Fruit fly (Drosophila melanogaster) whole organism, embryonic: ENCODE data around the gene CG15530.

Experiments
- Atf-2 ChIP-seq: fragments of 200-800 bp; sonication (Bioruptor generic); optimal IDR thresholded peaks from 2 replicates; lab custom pipeline; 2016; ENCODE audit warnings: missing biosample characterization, missing genetic modification characterization
- Bteb2 ChIP-seq: fragments of 200-800 bp; sonication (Bioruptor generic); optimal IDR thresholded peaks from 2 replicates; lab custom pipeline; 2016; ENCODE audit warnings: missing biosample characterization, missing genetic modification characterization
- C15 ChIP-seq: fragments of 200-800 bp; sonication (Bioruptor generic); IDR thresholded peaks from 3 replicates; pipeline ENCODE4 v1.3.6; 2022; ENCODE audit warnings: missing biosample characterization, missing genetic modification characterization
- CG11247 ChIP-seq: fragments of 200-800 bp; sonication (Bioruptor generic); IDR thresholded peaks from 2 replicates; pipeline ENCODE4 v1.3.6; 2022; ENCODE audit warnings: missing biosample characterization, missing genetic modification characterization
- CG12155 ChIP-seq: fragments of 200-800 bp; sonication (Bioruptor generic); optimal IDR thresholded peaks from 3 replicates; lab custom pipeline; 2016; ENCODE audit warnings: missing biosample characterization, missing genetic modification characterization
- CG12942 ChIP-seq: fragments of 200-800 bp; sonication (Bioruptor generic); optimal IDR thresholded peaks from 3 replicates; lab custom pipeline; 2016; ENCODE audit warnings: missing biosample characterization, missing genetic modification characterization
- CG13775 ChIP-seq: fragments of 200-800 bp; sonication (Bioruptor generic); optimal IDR thresholded peaks from 3 replicates; lab custom pipeline; 2017; ENCODE audit warnings: missing biosample characterization, mild to moderate bottlenecking, missing genetic modification characterization
- CG14667 ChIP-seq: fragments of 200-800 bp; sonication (Bioruptor generic); IDR thresholded peaks from 2 replicates; pipeline ENCODE4 v1.3.6; 2022; ENCODE audit warnings: missing biosample characterization, missing genetic modification characterization
- CG1529 ChIP-seq: fragments of 200-800 bp; sonication (Bioruptor generic); optimal IDR thresholded peaks from 3 replicates; lab custom pipeline; 2018; ENCODE audit warnings: missing biosample characterization, missing genetic modification characterization
- CG17359 ChIP-seq: fragments of 200-800 bp; sonication (Bioruptor generic); optimal IDR thresholded peaks from 3 replicates; lab custom pipeline; 2018; ENCODE audit warnings: missing biosample characterization, mild to moderate bottlenecking, missing genetic modification characterization, moderate library complexity
- CG17802 ChIP-seq: fragments of 200-800 bp; sonication (Bioruptor generic); optimal IDR thresholded peaks from 2 replicates; lab custom pipeline; 2018; ENCODE audit warnings: missing biosample characterization, mild to moderate bottlenecking, missing genetic modification characterization, moderate library complexity
- CG2116 ChIP-seq: fragments of 200-800 bp; sonication (Bioruptor generic); optimal IDR thresholded peaks from 3 replicates; lab custom pipeline; 2018; ENCODE audit warnings: missing biosample characterization, mild to moderate bottlenecking, missing genetic modification characterization
- CG4617 ChIP-seq: fragments of 200-800 bp; sonication (Bioruptor generic); optimal IDR thresholded peaks from 3 replicates; lab custom pipeline; 2016; ENCODE audit warnings: missing biosample characterization, missing genetic modification characterization, borderline replicate concordance
- CG6175 ChIP-seq: fragments of 200-800 bp; sonication (Bioruptor generic); IDR thresholded peaks from 3 replicates; pipeline ENCODE4 v1.3.6; 2022; ENCODE audit warnings: missing biosample characterization, missing genetic modification characterization
- CG7745 ChIP-seq: fragments of 200-800 bp; sonication (Bioruptor generic); optimal IDR thresholded peaks from 2 replicates; lab custom pipeline; 2018; ENCODE audit warnings: missing biosample characterization, mild to moderate bottlenecking, missing genetic modification characterization, moderate library complexity
- CG8478 ChIP-seq: fragments of >200 bp; optimal IDR thresholded peaks from 2 replicates; lab custom pipeline; 2018
- CG9797 ChIP-seq: fragments of 200-800 bp; sonication (Bioruptor generic); optimal IDR thresholded peaks from 3 replicates; lab custom pipeline; 2018; ENCODE audit warnings: missing biosample characterization, mild to moderate bottlenecking, missing genetic modification characterization
- CkIIα-i1 ChIP-seq: fragments of 200-800 bp; sonication (Bioruptor generic); IDR thresholded peaks from 2 replicates; pipeline ENCODE4 v1.3.6; 2022; ENCODE audit warnings: missing biosample characterization, missing genetic modification characterization
- CoRest ChIP-seq: fragments of 200-800 bp; sonication (Bioruptor generic); optimal IDR thresholded peaks from 3 replicates; lab custom pipeline; 2018; ENCODE audit warnings: missing biosample characterization, mild to moderate bottlenecking, missing genetic modification characterization, moderate library complexity
- Dek ChIP-seq: fragments of 200-800 bp; sonication (Bioruptor generic); optimal IDR thresholded peaks from 3 replicates; lab custom pipeline; 2019; ENCODE audit warnings: missing biosample characterization, mild to moderate bottlenecking, missing genetic modification characterization, moderate library complexity
- Doc3 ChIP-seq: fragments of 200-800 bp; sonication (Bioruptor generic); IDR thresholded peaks from 3 replicates; pipeline ENCODE4 v1.3.6; 2022; ENCODE audit warnings: missing biosample characterization, missing genetic modification characterization; ENCODE audit not compliant: partially characterized antibody
- Dref ChIP-seq: fragments of 200-800 bp; sonication (Bioruptor generic); IDR thresholded peaks from 2 replicates; pipeline ENCODE4 v1.3.6; 2022; ENCODE audit warnings: missing biosample characterization, missing genetic modification characterization
- Ets65A ChIP-seq: fragments of 200-800 bp; sonication (Bioruptor generic); peaks from one replicate; lab custom pipeline; 2016; ENCODE audit warnings: missing biosample characterization, missing genetic modification characterization
- Hr78 ChIP-seq, 2 experiments: fragments of 200-800 bp in 1 of 2; fragments of >200 bp in 1 of 2; sonication (Bioruptor generic) in 1 of 2; optimal IDR thresholded peaks; 2 replicates each; lab custom pipeline; 2017 to 2019; ENCODE audit warnings: missing biosample characterization in 2 of 2, missing genetic modification characterization in 2 of 2, mild to moderate bottlenecking in 1 of 2, moderate library complexity in 1 of 2
- Lpt ChIP-seq: fragments of >200 bp; optimal IDR thresholded peaks from 2 replicates; lab custom pipeline; 2018; ENCODE audit warnings: missing biosample characterization, missing genetic modification characterization
- Nf-YA ChIP-seq: fragments of 200-800 bp; sonication (Bioruptor generic); IDR thresholded peaks from 2 replicates; pipeline ENCODE4 v1.3.6; 2022; ENCODE audit warnings: missing biosample characterization, missing genetic modification characterization
- Nf-YC ChIP-seq: fragments of 200-800 bp; optimal IDR thresholded peaks from 3 replicates; lab custom pipeline; 2019; ENCODE audit warnings: missing biosample characterization, mild to moderate bottlenecking, missing genetic modification characterization, moderate library complexity
- Side ChIP-seq: fragments of 200-800 bp; sonication (Bioruptor generic); optimal IDR thresholded peaks from 2 replicates; lab custom pipeline; 2016; ENCODE audit warnings: missing biosample characterization, missing genetic modification characterization
- Spps ChIP-seq: fragments of 200-800 bp; sonication (Bioruptor generic); optimal IDR thresholded peaks from 2 replicates; lab custom pipeline; 2018; ENCODE audit warnings: missing biosample characterization, mild to moderate bottlenecking, missing genetic modification characterization
- Ssrp ChIP-seq: fragments of 200-800 bp; sonication (Bioruptor generic); optimal IDR thresholded peaks from 2 replicates; lab custom pipeline; 2018; ENCODE audit warnings: missing biosample characterization, mild to moderate bottlenecking, missing genetic modification characterization, moderate library complexity
- ase ChIP-seq: fragments of 200-800 bp; sonication (Bioruptor generic); IDR thresholded peaks from 3 replicates; pipeline ENCODE4 v1.3.6; 2022; ENCODE audit warnings: missing biosample characterization, missing genetic modification characterization
- bigmax ChIP-seq: fragments of 200-800 bp; sonication (Bioruptor generic); optimal IDR thresholded peaks from 2 replicates; lab custom pipeline; 2018; ENCODE audit warnings: missing biosample characterization, mild to moderate bottlenecking, missing genetic modification characterization
- cad ChIP-seq: fragments of >200 bp; optimal IDR thresholded peaks from 2 replicates; lab custom pipeline; 2017; ENCODE audit warnings: missing biosample characterization, missing genetic modification characterization
- cg ChIP-seq: fragments of 200-800 bp; sonication (Bioruptor generic); optimal IDR thresholded peaks from 3 replicates; lab custom pipeline; 2019; ENCODE audit warnings: missing biosample characterization, mild to moderate bottlenecking, missing genetic modification characterization, moderate library complexity
- chn ChIP-seq: fragments of 200-800 bp; sonication (Bioruptor generic); optimal IDR thresholded peaks from 2 replicates; lab custom pipeline; 2016; ENCODE audit warnings: missing biosample characterization, missing genetic modification characterization
- cwo ChIP-seq: fragments of 200-800 bp; sonication (Bioruptor generic); optimal IDR thresholded peaks from 3 replicates; lab custom pipeline; 2017; ENCODE audit warnings: missing biosample characterization, missing genetic modification characterization, mild to moderate bottlenecking, moderate library complexity, missing genetic modification reagents
- en ChIP-seq: fragments of 200-800 bp; sonication (Bioruptor generic); optimal IDR thresholded peaks from 2 replicates; lab custom pipeline; 2016; ENCODE audit warnings: missing biosample characterization, missing genetic modification characterization
- ftz-f1 ChIP-seq: fragments of 200-800 bp; sonication (Bioruptor generic); optimal IDR thresholded peaks from 2 replicates; lab custom pipeline; 2016; ENCODE audit warnings: missing biosample characterization, missing genetic modification characterization
- gce ChIP-seq: fragments of 200-800 bp; sonication (Bioruptor generic); IDR thresholded peaks from 3 replicates; pipeline ENCODE4 v1.3.6; 2022; ENCODE audit warnings: missing biosample characterization, missing genetic modification characterization
- gro ChIP-seq: fragments of 200-800 bp; sonication (Bioruptor generic); optimal IDR thresholded peaks from 2 replicates; lab custom pipeline; 2016; ENCODE audit warnings: missing biosample characterization, missing genetic modification characterization
- lbe ChIP-seq: fragments of 200-800 bp; sonication (Bioruptor generic); optimal IDR thresholded peaks from 2 replicates; lab custom pipeline; 2016; ENCODE audit warnings: missing biosample characterization, mild to moderate bottlenecking, missing genetic modification characterization
- nerfin-1 ChIP-seq: fragments of 200-800 bp; sonication (Bioruptor generic); optimal IDR thresholded peaks from 3 replicates; lab custom pipeline; 2019; ENCODE audit warnings: missing biosample characterization, mild to moderate bottlenecking, missing genetic modification characterization, moderate library complexity
- peb ChIP-seq: fragments of 200-800 bp; sonication (Bioruptor generic); IDR thresholded peaks from 2 replicates; pipeline ENCODE4 v1.3.6; 2022; ENCODE audit warnings: missing biosample characterization, missing genetic modification characterization
- pros ChIP-seq: fragments of 200-800 bp; sonication (Bioruptor generic); optimal IDR thresholded peaks from 3 replicates; lab custom pipeline; 2019; ENCODE audit warnings: missing biosample characterization, mild to moderate bottlenecking, missing genetic modification characterization, moderate library complexity
- rib ChIP-seq: fragments of 200-800 bp; sonication (Bioruptor generic); IDR thresholded peaks from 2 replicates; pipeline ENCODE4 v1.3.6; 2022; ENCODE audit warnings: missing biosample characterization, missing genetic modification characterization
- sc ChIP-seq, 3 experiments: fragments of >200 bp in 2 of 3; fragments of 200-800 bp in 1 of 3; sonication (Bioruptor generic) in 1 of 3; optimal IDR thresholded peaks; 2 replicates in 2 of 3; 3 replicates in 1 of 3; lab custom pipeline; 2017; ENCODE audit warnings: mild to moderate bottlenecking in 1 of 3, missing biosample characterization in 1 of 3, missing genetic modification characterization in 1 of 3, missing genetic modification reagents in 1 of 3
- sens ChIP-seq: fragments of 200-800 bp; sonication (Bioruptor generic); peaks from one replicate; lab custom pipeline; 2016; ENCODE audit warnings: missing biosample characterization, missing genetic modification characterization
- sima ChIP-seq: fragments of 200-800 bp; sonication (Bioruptor generic); optimal IDR thresholded peaks from 2 replicates; lab custom pipeline; 2016; ENCODE audit warnings: missing biosample characterization, missing genetic modification characterization
- tll ChIP-seq, 2 experiments: fragments of 200-800 bp in 1 of 2; fragments of >200 bp in 1 of 2; sonication (Bioruptor generic) in 1 of 2; optimal IDR thresholded peaks; 2 replicates each; lab custom pipeline; 2017 to 2019; ENCODE audit warnings: missing biosample characterization in 2 of 2, missing genetic modification characterization in 2 of 2, mild to moderate bottlenecking in 1 of 2, moderate library complexity in 1 of 2
- twi ChIP-seq: fragments of 200-800 bp; optimal IDR thresholded peaks from 2 replicates; lab custom pipeline; 2019; ENCODE audit warnings: missing biosample characterization, mild to moderate bottlenecking, missing genetic modification characterization, moderate library complexity
- yki ChIP-seq: fragments of >200 bp; optimal IDR thresholded peaks from 3 replicates; lab custom pipeline; 2018

Gene CG15530

DNA sequence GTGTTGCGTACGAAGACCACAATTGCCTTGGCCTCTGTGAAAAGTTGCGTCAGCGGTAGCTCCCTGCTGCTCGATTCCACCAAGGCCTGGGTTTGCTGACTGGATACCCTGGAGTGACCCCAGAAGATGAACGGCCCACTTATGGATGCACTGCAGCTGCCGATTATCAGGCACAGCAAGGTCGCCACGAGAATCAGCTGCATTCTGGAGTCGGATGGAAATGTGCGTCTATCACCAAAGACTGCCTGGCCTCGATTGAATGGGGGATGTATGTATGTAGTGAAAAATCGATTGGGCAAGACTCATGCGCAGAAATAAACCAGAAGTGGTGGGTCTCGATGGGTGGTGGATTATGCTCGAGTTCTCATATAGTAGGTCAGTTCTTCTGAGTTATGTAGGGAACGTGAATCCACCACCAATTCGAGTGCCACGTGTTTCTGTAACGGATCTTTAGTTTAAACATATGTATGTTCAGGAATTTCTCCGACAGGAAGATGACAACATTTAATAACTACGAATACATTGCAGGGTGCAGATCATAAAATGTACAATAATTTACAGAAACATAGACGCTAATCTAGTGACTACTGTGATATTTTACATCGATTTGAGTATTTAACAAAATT is 11.4 kb upstream of the CG15530 start, which contains the start of gene VhaAC45RP (continued):
- no peak for TF ChIP-seq CG17802
- no peak for TF ChIP-seq CG17359
- no peak for TF ChIP-seq cwo
- TF ChIP-seq cad (GFP tag; lab: Kevin White, UChicago), result no peak
- TF ChIP-seq CG9797, result no peak
- TF ChIP-seq CG14667 (GFP tag; lab: Robert Waterston, UW), result no peak
- TF ChIP-seq Atf-2, result no peak
- TF ChIP-seq gce (GFP tag; lab: Robert Waterston, UW), result no peak
- TF ChIP-seq C15 (GFP tag; lab: Robert Waterston, UW), result no peak
- no peak for TF ChIP-seq CG11247
- TF ChIP-seq tll (GFP tag; optimal IDR thresholded peaks at IDR 0.05; lab: Kevin White, UChicago), result no peak
- peak; percentile 28 for TF ChIP-seq Nf-YC (tag; lab: Kevin White, UChicago)
- no peak for TF ChIP-seq gro (GFP tag; lab: Kevin White, UChicago)
- TF ChIP-seq Lpt (GFP tag; lab: Kevin White, UChicago), result no peak
- TF ChIP-seq Spps, result no peak
- no peak for TF ChIP-seq CG6175
- no peak for TF ChIP-seq bigmax (GFP tag; lab: Kevin White, UChicago)
- no peak for TF ChIP-seq rib (GFP tag; lab: Robert Waterston, UW)
- TF ChIP-seq Nf-YA (GFP tag; lab: Robert Waterston, UW), result no peak
- TF ChIP-seq CG12942 (GFP tag; lab: Kevin White, UChicago), result no peak
- no peak for TF ChIP-seq lbe
- TF ChIP-seq CG8478 (lab: Kevin White, UChicago), result no peak
- TF ChIP-seq CG2116 (GFP tag; lab: Kevin White, UChicago), result no peak
- TF ChIP-seq CG13775 (GFP tag; lab: Kevin White, UChicago), result no peak
- no peak for TF ChIP-seq CG4617
- TF ChIP-seq Ets65A (GFP tag; lab: Kevin White, UChicago), result no peak
- peak; percentile 26 for TF ChIP-seq pros (GFP tag; lab: Kevin White, UChicago)
- no peak for TF ChIP-seq Dek (tag; lab: Kevin White, UChicago)
- no peak for TF ChIP-seq twi (tag; lab: Kevin White, UChicago)
- TF ChIP-seq sens, result peak; percentile 60
- TF ChIP-seq sima, result no peak
- no peak for TF ChIP-seq yki (lab: Kevin White, UChicago)
- TF ChIP-seq sc (optimal IDR thresholded peaks at IDR 0.05; lab: Kevin White, UChicago), result no peak
- TF ChIP-seq sc (GFP tag; optimal IDR thresholded peaks at IDR 0.05; lab: Kevin White, UChicago), result no peak
- TF ChIP-seq cg, result no peak
- no peak for TF ChIP-seq CoRest (tag; lab: Kevin White, UChicago)
- TF ChIP-seq CG7745 (tag; lab: Kevin White, UChicago), result no peak
- no peak for TF ChIP-seq peb (GFP tag; lab: Robert Waterston, UW)
- TF ChIP-seq Doc3 (GFP tag; lab: Robert Waterston, UW), result no peak
- TF ChIP-seq CkIIα-i1 (GFP tag; lab: Robert Waterston, UW), result no peak
- TF ChIP-seq CG12155, result no peak
- peak; percentile 13; the same call in 1 of the 2 replicates for TF ChIP-seq Dref (GFP tag; lab: Robert Waterston, UW)
- no peak for TF ChIP-seq Bteb2 (GFP tag; lab: Kevin White, UChicago)
- no peak for TF ChIP-seq chn (GFP tag; lab: Kevin White, UChicago)
- TF ChIP-seq ase (GFP tag; lab: Robert Waterston, UW), result no peak
- no peak for TF ChIP-seq CG1529
- no peak for TF ChIP-seq en (GFP tag; lab: Kevin White, UChicago)
- TF ChIP-seq Ssrp (tag; lab: Kevin White, UChicago), result no peak
- TF ChIP-seq nerfin-1, result peak; percentile 99
- TF ChIP-seq Hr78 (GFP tag; optimal IDR thresholded peaks at IDR 0.05; lab: Kevin White, UChicago), result no peak
- no peak for TF ChIP-seq ftz-f1 (GFP tag; lab: Kevin White, UChicago)
- no peak for TF ChIP-seq Side (GFP tag; lab: Kevin White, UChicago)
